Worm (Caenorhabditis elegans): ENCODE data around the gene D2045.7.

DNA sequence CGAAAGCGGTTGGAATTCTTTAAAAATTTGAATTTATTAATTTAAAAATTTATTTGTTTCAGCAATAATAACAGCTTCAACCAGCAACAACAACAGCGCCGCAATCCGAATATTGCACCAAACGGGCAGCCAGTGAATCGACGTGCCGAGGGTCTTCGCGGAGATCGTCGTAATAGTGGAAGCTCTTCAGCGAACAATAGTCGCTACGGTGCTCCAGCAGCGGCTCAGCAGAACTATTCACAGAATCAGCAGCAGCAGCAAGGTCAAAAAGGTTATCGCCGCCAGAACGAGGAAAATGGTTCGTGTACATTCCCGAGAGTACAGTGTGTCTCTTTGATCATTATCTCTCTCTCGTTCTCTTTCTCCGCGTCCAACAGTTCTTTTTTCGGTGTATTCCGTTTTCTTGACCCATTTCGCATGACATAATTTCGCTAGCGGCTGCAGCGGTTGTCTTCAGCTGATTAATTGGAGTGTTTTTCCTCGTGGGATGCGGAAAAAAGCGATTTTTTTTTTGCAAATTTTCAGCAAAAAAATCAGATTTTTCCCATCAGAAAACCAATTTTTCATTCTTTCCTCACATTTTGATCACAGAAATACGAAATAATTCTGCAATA, 16.2 kb upstream of the D2045.7 start:
- no peak for TF ChIP-seq nhr-11 (tag; optimal IDR thresholded peaks at IDR 0.05)
- no peak for TF ChIP-seq unc-62 (GFP tag; optimal IDR thresholded peaks at IDR 0.05)
- no peak for TF ChIP-seq nhr-12 (tag; optimal IDR thresholded peaks at IDR 0.05)
- TF ChIP-seq ces-1 (GFP tag; optimal IDR thresholded peaks at IDR 0.05): no peak
- no peak for TF ChIP-seq ama-1 (optimal IDR thresholded peaks at IDR 0.05)
- TF ChIP-seq jun-1 (tag; optimal IDR thresholded peaks at IDR 0.05): no peak
- TF ChIP-seq nhr-237 (tag; optimal IDR thresholded peaks at IDR 0.05): no peak

Measured in whole organism, L1 larva.